Fruit fly (Drosophila melanogaster): Measurements from ENCODE around the gene CG3309.
A peak's percentile ranks its signal among the peaks of the same experiment; 100 is the strongest.

Gene CG3309

DNA sequence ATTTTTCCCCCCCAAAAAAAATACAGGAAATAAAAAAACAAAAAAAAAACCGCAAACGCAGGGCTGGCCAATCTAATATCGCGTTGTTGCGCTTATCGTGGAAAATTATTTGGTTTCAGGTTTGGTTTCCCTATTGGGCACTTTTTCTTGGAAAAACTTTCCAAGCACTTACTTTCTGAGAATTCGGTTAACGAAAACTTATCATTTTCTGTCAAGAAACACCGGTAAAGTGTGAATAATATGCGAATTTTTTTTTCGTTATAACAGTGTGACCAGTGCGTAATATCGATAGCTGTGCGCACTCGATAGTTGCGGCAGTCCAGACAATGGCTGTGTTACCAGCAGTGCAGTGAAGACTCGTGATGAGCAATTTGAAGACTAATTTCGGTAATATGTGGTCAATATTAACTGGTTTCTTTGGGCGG lies 6.7 kb downstream of the CG3309 start, which contains the start of gene Rnp4F (continued):
- peak; percentile 90 for TF ChIP-seq Med (GFP tag)
- no peak for TF ChIP-seq CG3407 (GFP tag; optimal IDR thresholded peaks at IDR 0.05)
- TF ChIP-seq CG11085 (GFP tag; IDR thresholded peaks at IDR 0.05), result peak; percentile 64
- peak; percentile 44 for TF ChIP-seq Atf-2 (GFP tag; optimal IDR thresholded peaks at IDR 0.05)
- peak; percentile 70 for TF ChIP-seq HmgD (GFP tag; optimal IDR thresholded peaks at IDR 0.05)
- TF ChIP-seq vnd (GFP tag; IDR thresholded peaks at IDR 0.05; ENCODE audit: partially characterized antibody), result peak; percentile 78
- 0 out of 2 replicates have a peak, but pooled peaks have one; percentile 10 for TF ChIP-seq dati (GFP tag; IDR thresholded peaks at IDR 0.05)
- TF ChIP-seq CG12219 (GFP tag; optimal IDR thresholded peaks at IDR 0.05), result no peak
- peak; percentile 76 for TF ChIP-seq CG9215 (GFP tag; IDR thresholded peaks at IDR 0.05)
- no peak for TF ChIP-seq kah (GFP tag; optimal IDR thresholded peaks at IDR 0.05)
- TF ChIP-seq sima (GFP tag; optimal IDR thresholded peaks at IDR 0.05), result no peak
- peak; percentile 44; the same call in 1 of the 2 replicates for TF ChIP-seq Oaz (GFP tag; IDR thresholded peaks at IDR 0.05)
- TF ChIP-seq fd3F (GFP tag; optimal IDR thresholded peaks at IDR 0.05), result peak; percentile 21
- peak; percentile 78 for TF ChIP-seq CG13287 (GFP tag; IDR thresholded peaks at IDR 0.05; ENCODE audit: partially characterized antibody)
- no peak for TF ChIP-seq org-1 (GFP tag; optimal IDR thresholded peaks at IDR 0.05)
- TF ChIP-seq salm (tag; optimal IDR thresholded peaks at IDR 0.05), result no peak
- no peak for TF ChIP-seq br (optimal IDR thresholded peaks at IDR 0.05)
- peak; percentile 28 for TF ChIP-seq CG6813 (GFP tag; optimal IDR thresholded peaks at IDR 0.05)
- no peak; the same call in 1 of the 2 replicates for TF ChIP-seq Adf1 (GFP tag; IDR thresholded peaks at IDR 0.05)
- TF ChIP-seq zen (tag; optimal IDR thresholded peaks at IDR 0.05), result peak; percentile 58
- peak; percentile 48 for TF ChIP-seq CG16815 (GFP tag; optimal IDR thresholded peaks at IDR 0.05)
- TF ChIP-seq ara (GFP tag; IDR thresholded peaks at IDR 0.05), result peak; percentile 67
- TF ChIP-seq CG1024 (GFP tag; IDR thresholded peaks at IDR 0.05), result peak; percentile 75
- peak; percentile 7 for TF ChIP-seq CG7839 (tag; optimal IDR thresholded peaks at IDR 0.05)
- TF ChIP-seq Sry-β (GFP tag; optimal IDR thresholded peaks at IDR 0.05), result peak; percentile 27
- TF ChIP-seq Ptx1 (GFP tag; IDR thresholded peaks at IDR 0.05), result peak; percentile 72
- peak; percentile 59 for TF ChIP-seq Dek (tag; optimal IDR thresholded peaks at IDR 0.05)
- no peak for TF ChIP-seq Gsc (GFP tag; IDR thresholded peaks at IDR 0.05)
- peak; percentile 74 for TF ChIP-seq CG9797 (GFP tag; optimal IDR thresholded peaks at IDR 0.05)
- TF ChIP-seq CG8290 (GFP tag; optimal IDR thresholded peaks at IDR 0.05), result peak; percentile 38
- TF ChIP-seq CG8290 (tag; optimal IDR thresholded peaks at IDR 0.05), result no peak
- TF ChIP-seq dysf (GFP tag; IDR thresholded peaks at IDR 0.05), result peak; percentile 80
- TF ChIP-seq Poxn (GFP tag; IDR thresholded peaks at IDR 0.05), result peak; percentile 27; the same call in 1 of the 2 replicates
- peak; percentile 44; the same call in 1 of the 2 replicates for TF ChIP-seq CG8765 (GFP tag; IDR thresholded peaks at IDR 0.05)
- no peak for TF ChIP-seq gcm2 (GFP tag; optimal IDR thresholded peaks at IDR 0.05)
- peak; percentile 84 for TF ChIP-seq Bgb (GFP tag; IDR thresholded peaks at IDR 0.05; ENCODE audit: partially characterized antibody)
- TF ChIP-seq CG5180 (GFP tag; optimal IDR thresholded peaks at IDR 0.05), result no peak
- 0 out of 2 replicates have a peak, but pooled peaks have one; percentile 14 for TF ChIP-seq onecut (GFP tag; IDR thresholded peaks at IDR 0.05)
- peak; percentile 30 for TF ChIP-seq Fer3 (tag; optimal IDR thresholded peaks at IDR 0.05)
- peak; percentile 11 for TF ChIP-seq CG15269 (tag; optimal IDR thresholded peaks at IDR 0.05)
- TF ChIP-seq B-H2 (GFP tag; optimal IDR thresholded peaks at IDR 0.05), result peak; percentile 9
- no peak for TF ChIP-seq CG6683 (GFP tag; optimal IDR thresholded peaks at IDR 0.05)
- TF ChIP-seq Ssrp (tag; optimal IDR thresholded peaks at IDR 0.05), result peak; percentile 24
- peak; percentile 32 for TF ChIP-seq Six4 (GFP tag; optimal IDR thresholded peaks at IDR 0.05)
- TF ChIP-seq ems (GFP tag; optimal IDR thresholded peaks at IDR 0.05), result peak; percentile 58
- TF ChIP-seq chm (GFP tag; IDR thresholded peaks at IDR 0.05), result no peak
- no peak for TF ChIP-seq crol (GFP tag; IDR thresholded peaks at IDR 0.05)
- 0 out of 3 replicates have a peak, but pooled peaks have one; percentile 45 for TF ChIP-seq CG2889 (GFP tag; IDR thresholded peaks at IDR 0.05)
- peak; percentile 34 for TF ChIP-seq CG2712 (tag; optimal IDR thresholded peaks at IDR 0.05)
- TF ChIP-seq Sry-δ (GFP tag; optimal IDR thresholded peaks at IDR 0.05), result peak; percentile 94
- no peak; the same call in 1 of the 2 replicates for TF ChIP-seq CG32767 (GFP tag; IDR thresholded peaks at IDR 0.05)
